Fruit fly (Drosophila melanogaster): Measurements from ENCODE around the gene Eig71Eh.

Eig71Eh gene

dm6 chr3L:15706199-15706598 lies 47.0 kb upstream of the Eig71Eh start (continued):
- TF ChIP-seq luna (GFP tag; optimal IDR thresholded peaks at IDR 0.05) (no peak), CG6689 (GFP tag; IDR thresholded peaks at IDR 0.05) (no peak), trem (tag; optimal IDR thresholded peaks at IDR 0.05) (no peak), CG15514 (GFP tag; optimal IDR thresholded peaks at IDR 0.05) (no peak), Stat92E (GFP tag; optimal IDR thresholded peaks at IDR 0.05) (no peak), ERR (GFP tag; optimal IDR thresholded peaks at IDR 0.05) (no peak), CG9797 (GFP tag; optimal IDR thresholded peaks at IDR 0.05) (no peak), Ravus (GFP tag; IDR thresholded peaks at IDR 0.05) (no peak), D19B (GFP tag; optimal IDR thresholded peaks at IDR 0.05) (no peak), Dek (tag; optimal IDR thresholded peaks at IDR 0.05) (no peak), Hsf (GFP tag; optimal IDR thresholded peaks at IDR 0.05) (no peak), cwo (GFP tag; optimal IDR thresholded peaks at IDR 0.05) (no peak), psq (GFP tag; optimal IDR thresholded peaks at IDR 0.05) (no peak), CG13287 (GFP tag; IDR thresholded peaks at IDR 0.05; ENCODE audit: partially characterized antibody) (no peak), CG1792 (GFP tag; optimal IDR thresholded peaks at IDR 0.05) (no peak), CG10147 (GFP tag; optimal IDR thresholded peaks at IDR 0.05) (no peak), bigmax (GFP tag; optimal IDR thresholded peaks at IDR 0.05) (no peak), CG14050 (GFP tag; IDR thresholded peaks at IDR 0.05) (no peak), CG4424 (GFP tag; optimal IDR thresholded peaks at IDR 0.05) (no peak), CG2129 (GFP tag; IDR thresholded peaks at IDR 0.05; ENCODE audit: partially characterized antibody) (no peak), zfh1 (GFP tag; IDR thresholded peaks at IDR 0.05) (no peak), CG12236 (GFP tag; optimal IDR thresholded peaks at IDR 0.05) (no peak), so (GFP tag; IDR thresholded peaks at IDR 0.05) (no peak), seq (GFP tag; IDR thresholded peaks at IDR 0.05) (no peak), Hr39 (optimal IDR thresholded peaks at IDR 0.05) (no peak), CG10979 (tag; optimal IDR thresholded peaks at IDR 0.05) (no peak), CG18011 (GFP tag; optimal IDR thresholded peaks at IDR 0.05) (no peak), CG12659 (GFP tag; optimal IDR thresholded peaks at IDR 0.05) (no peak), jigr1 (GFP tag; IDR thresholded peaks at IDR 0.05) (no peak), Jarid2 (GFP tag; optimal IDR thresholded peaks at IDR 0.05) (no peak), CG8290 (GFP tag; optimal IDR thresholded peaks at IDR 0.05) (no peak), CG8290 (tag; optimal IDR thresholded peaks at IDR 0.05) (peak in 1 of 2 experiments; percentile 7), maf-S (GFP tag; optimal IDR thresholded peaks at IDR 0.05) (no peak), crc (GFP tag; optimal IDR thresholded peaks at IDR 0.05) (no peak), CG17359 (tag; optimal IDR thresholded peaks at IDR 0.05) (peak; percentile 15), CG31441 (GFP tag; IDR thresholded peaks at IDR 0.05) (no peak), schlank (tag; optimal IDR thresholded peaks at IDR 0.05) (no peak), ftz-f1 (GFP tag; optimal IDR thresholded peaks at IDR 0.05) (no peak), CG30431 (GFP tag; optimal IDR thresholded peaks at IDR 0.05) (no peak), CG12155 (GFP tag; optimal IDR thresholded peaks at IDR 0.05) (no peak), pnt (GFP tag; optimal IDR thresholded peaks at IDR 0.05) (no peak), fru (optimal IDR thresholded peaks at IDR 0.05) (no peak), Meics (GFP tag; optimal IDR thresholded peaks at IDR 0.05) (no peak), HLH54F (GFP tag; optimal IDR thresholded peaks at IDR 0.05) (no peak), lab (GFP tag; optimal IDR thresholded peaks at IDR 0.05) (peak; percentile 68), CG13624 (GFP tag; optimal IDR thresholded peaks at IDR 0.05) (no peak), CG6683 (GFP tag; optimal IDR thresholded peaks at IDR 0.05) (no peak), CG3407 (GFP tag; optimal IDR thresholded peaks at IDR 0.05) (peak; percentile 45), CG11696 (GFP tag; IDR thresholded peaks at IDR 0.05) (no peak), yki (optimal IDR thresholded peaks at IDR 0.05) (no peak), da (GFP tag; optimal IDR thresholded peaks at IDR 0.05) (no peak), dysf (GFP tag; IDR thresholded peaks at IDR 0.05) (no peak), CG4730 (GFP tag; IDR thresholded peaks at IDR 0.05) (no peak)

Data from whole organism, embryonic.